Worm (Caenorhabditis elegans) whole organism, early embryonic: ENCODE data around the gene nrps-1.

Experiments used
- aly-1 ChIP-seq: sonication (generic microtip); optimal IDR thresholded peaks from 2 replicates; lab custom pipeline; 2016; ENCODE audit warnings: missing genetic modification characterization, missing compliant biosample characterization
- ama-1 ChIP-seq: fragments of 150-350 bp; optimal IDR thresholded peaks from 2 replicates; lab custom pipeline; 2014
- ceh-13 ChIP-seq: fragments of 200-800 bp; sonication (Bioruptor generic); optimal IDR thresholded peaks from 2 replicates; lab custom pipeline; 2018; ENCODE audit warnings: mild to moderate bottlenecking, missing genetic modification characterization, missing compliant biosample characterization
- ceh-36 ChIP-seq: sonication (generic microtip); optimal IDR thresholded peaks from 2 replicates; lab custom pipeline; 2016; ENCODE audit warnings: missing genetic modification characterization, inconsistent platforms, missing compliant biosample characterization
- ets-7 ChIP-seq: sonication (generic microtip); optimal IDR thresholded peaks from 2 replicates; lab custom pipeline; 2016; ENCODE audit warnings: missing genotype, missing genetic modification characterization, missing compliant biosample characterization
- hmbx-1 ChIP-seq: sonication (generic microtip); optimal IDR thresholded peaks from 2 replicates; lab custom pipeline; 2016; ENCODE audit warnings: mild to moderate bottlenecking, missing genetic modification characterization, missing compliant biosample characterization
- scrt-1 ChIP-seq: fragments of 200-800 bp; sonication (Bioruptor generic); IDR thresholded peaks from 2 replicates; pipeline ENCODE4 v1.3.6; 2022; ENCODE audit warnings: missing genetic modification characterization, missing compliant biosample characterization
- sea-1 ChIP-seq: fragments of 200-800 bp; sonication (Bioruptor generic); conservative IDR thresholded peaks from 2 replicates; pipeline ENCODE4 v1.3.6; 2022; ENCODE audit warnings: missing genetic modification characterization, missing compliant biosample characterization
- tbx-11 ChIP-seq: fragments of 200-800 bp; sonication (Bioruptor generic); IDR thresholded peaks from 2 replicates; pipeline ENCODE4 v1.3.6; 2022; ENCODE audit warnings: missing genetic modification characterization, missing compliant biosample characterization

ce11 chrIII:11580428-11580885 is 46.0 kb downstream of the nrps-1 start, which contains the start of gene Y66D12A.7:
- TF ChIP-seq ceh-13 (GFP tag; lab: Kevin White, UChicago) (no peak), ama-1 (no peak), ceh-36 (tag; lab: Kevin White, UChicago) (no peak), ets-7 (no peak), scrt-1 (GFP tag; lab: Robert Waterston, UW) (no peak), aly-1 (tag; lab: Kevin White, UChicago) (no peak), tbx-11 (no peak), sea-1 (GFP tag; lab: Robert Waterston, UW) (no peak), hmbx-1 (no peak)
